Worm (Caenorhabditis elegans) whole organism, L3 larva: ENCODE results near the gene K09G1.1.

Source experiments
- R02D3.7 ChIP-seq: fragments of 150-350 bp; optimal IDR thresholded peaks from 2 replicates; lab custom pipeline; 2014; ENCODE audit warnings: missing biosample characterization, missing genetic modification characterization
- ama-1 ChIP-seq: fragments of 150-350 bp; optimal IDR thresholded peaks from 2 replicates; lab custom pipeline; 2018
- ceh-82 ChIP-seq: fragments of 150-350 bp; optimal IDR thresholded peaks from 2 replicates; lab custom pipeline; 2014; ENCODE audit warnings: missing biosample characterization, missing genetic modification characterization
- daf-12 ChIP-seq: fragments of 150-350 bp; optimal IDR thresholded peaks from 2 replicates; lab custom pipeline; 2014; ENCODE audit warnings: missing biosample characterization, missing genetic modification reagents, missing genetic modification characterization
- egl-27 ChIP-seq: sonication (generic microtip); optimal IDR thresholded peaks from 4 replicates; lab custom pipeline; 2017; ENCODE audit warnings: missing biosample characterization, missing genetic modification reagents, missing genetic modification characterization
- fkh-10 ChIP-seq: sonication (generic microtip); optimal IDR thresholded peaks from 2 replicates; lab custom pipeline; 2017; ENCODE audit warnings: missing biosample characterization, missing genetic modification reagents, missing genetic modification characterization
- fos-1 ChIP-seq: fragments of 150-350 bp; optimal IDR thresholded peaks from 2 replicates; lab custom pipeline; 2014; ENCODE audit warnings: missing biosample characterization, missing genetic modification characterization
- nhr-11 ChIP-seq: fragments of 150-350 bp; optimal IDR thresholded peaks from 2 replicates; lab custom pipeline; 2014; ENCODE audit warnings: missing biosample characterization, missing genetic modification characterization
- nhr-23 ChIP-seq: fragments of 150-350 bp; optimal IDR thresholded peaks from 2 replicates; lab custom pipeline; 2014; ENCODE audit warnings: missing biosample characterization, missing genetic modification reagents, missing genetic modification characterization
- nhr-28 ChIP-seq: fragments of 150-350 bp; optimal IDR thresholded peaks from 2 replicates; lab custom pipeline; 2014; ENCODE audit warnings: missing biosample characterization, missing genetic modification characterization

- TF ChIP-seq R02D3.7 (tag; lab: Kevin White, UChicago) (peak; percentile 89), fkh-10 (peak; percentile 99), ceh-82 (tag; lab: Kevin White, UChicago) (peak; percentile 92), egl-27 (peak; percentile 90), nhr-28 (peak; percentile 71), daf-12 (tag; lab: Kevin White, UChicago) (no peak), fos-1 (tag; lab: Kevin White, UChicago) (peak; percentile 95), nhr-23 (peak; percentile 100), nhr-11 (tag; lab: Kevin White, UChicago) (peak; percentile 99), ama-1 (lab: Kevin White, UChicago) (peak; percentile 88)
Measured at ce11 chrV:9546860-9547269, 36.5 kb upstream of the K09G1.1 start, which contains the start of gene his-37.
